Worm (Caenorhabditis elegans) whole organism, early embryonic: ENCODE results near the gene nos-2.

Source experiments
- B0310.2 ChIP-seq: sonication (generic microtip); optimal IDR thresholded peaks from 2 replicates; lab custom pipeline; 2016; ENCODE audit warnings: mild to moderate bottlenecking, missing genetic modification characterization, missing compliant biosample characterization
- F13C5.2 ChIP-seq: sonication (generic microtip); optimal IDR thresholded peaks from 2 replicates; lab custom pipeline; 2017; ENCODE audit warnings: mild to moderate bottlenecking, missing genetic modification characterization, inconsistent platforms, missing compliant biosample characterization
- aly-1 ChIP-seq: sonication (generic microtip); optimal IDR thresholded peaks from 2 replicates; lab custom pipeline; 2016; ENCODE audit warnings: missing genetic modification characterization, missing compliant biosample characterization
- ama-1 ChIP-seq: fragments of 150-350 bp; optimal IDR thresholded peaks from 2 replicates; lab custom pipeline; 2014
- ceh-13 ChIP-seq: fragments of 200-800 bp; sonication (Bioruptor generic); optimal IDR thresholded peaks from 2 replicates; lab custom pipeline; 2018; ENCODE audit warnings: mild to moderate bottlenecking, missing genetic modification characterization, missing compliant biosample characterization
- ceh-36 ChIP-seq: sonication (generic microtip); optimal IDR thresholded peaks from 2 replicates; lab custom pipeline; 2016; ENCODE audit warnings: missing genetic modification characterization, inconsistent platforms, missing compliant biosample characterization
- ets-7 ChIP-seq: sonication (generic microtip); optimal IDR thresholded peaks from 2 replicates; lab custom pipeline; 2016; ENCODE audit warnings: missing genotype, missing genetic modification characterization, missing compliant biosample characterization
- flt-1 ChIP-seq: fragments of 200-800 bp; sonication (Bioruptor generic); IDR thresholded peaks from 2 replicates; pipeline ENCODE4 v1.3.6; 2022; ENCODE audit warnings: missing genetic modification characterization, missing compliant biosample characterization
- hmbx-1 ChIP-seq: sonication (generic microtip); optimal IDR thresholded peaks from 2 replicates; lab custom pipeline; 2016; ENCODE audit warnings: mild to moderate bottlenecking, missing genetic modification characterization, missing compliant biosample characterization
- hmg-4 ChIP-seq: fragments of 200-800 bp; sonication (Bioruptor generic); optimal IDR thresholded peaks from 2 replicates; lab custom pipeline; 2018; ENCODE audit warnings: mild to moderate bottlenecking, missing genetic modification characterization, missing compliant biosample characterization
- hnd-1 ChIP-seq: sonication (generic microtip); optimal IDR thresholded peaks from 2 replicates; lab custom pipeline; 2016; ENCODE audit warnings: missing genetic modification characterization, missing compliant biosample characterization
- pes-1 ChIP-seq: fragments of 200-800 bp; sonication (Bioruptor generic); IDR thresholded peaks from 2 replicates; pipeline ENCODE4 v1.3.6; 2022; ENCODE audit warnings: missing genetic modification reagents, missing genetic modification characterization, missing compliant biosample characterization
- scrt-1 ChIP-seq: fragments of 200-800 bp; sonication (Bioruptor generic); IDR thresholded peaks from 2 replicates; pipeline ENCODE4 v1.3.6; 2022; ENCODE audit warnings: missing genetic modification characterization, missing compliant biosample characterization
- sea-1 ChIP-seq: fragments of 200-800 bp; sonication (Bioruptor generic); conservative IDR thresholded peaks from 2 replicates; pipeline ENCODE4 v1.3.6; 2022; ENCODE audit warnings: missing genetic modification characterization, missing compliant biosample characterization
- tbx-11 ChIP-seq: fragments of 200-800 bp; sonication (Bioruptor generic); IDR thresholded peaks from 2 replicates; pipeline ENCODE4 v1.3.6; 2022; ENCODE audit warnings: missing genetic modification characterization, missing compliant biosample characterization
- tbx-37 ChIP-seq: fragments of 200-800 bp; sonication (Bioruptor generic); conservative IDR thresholded peaks from 2 replicates; pipeline ENCODE4 v1.3.6; 2022; ENCODE audit warnings: missing genetic modification reagents, missing genetic modification characterization, missing compliant biosample characterization
- tra-4 ChIP-seq: sonication (generic microtip); optimal IDR thresholded peaks from 2 replicates; lab custom pipeline; 2017; ENCODE audit warnings: missing genetic modification characterization, missing compliant biosample characterization

The nos-2 gene

DNA sequence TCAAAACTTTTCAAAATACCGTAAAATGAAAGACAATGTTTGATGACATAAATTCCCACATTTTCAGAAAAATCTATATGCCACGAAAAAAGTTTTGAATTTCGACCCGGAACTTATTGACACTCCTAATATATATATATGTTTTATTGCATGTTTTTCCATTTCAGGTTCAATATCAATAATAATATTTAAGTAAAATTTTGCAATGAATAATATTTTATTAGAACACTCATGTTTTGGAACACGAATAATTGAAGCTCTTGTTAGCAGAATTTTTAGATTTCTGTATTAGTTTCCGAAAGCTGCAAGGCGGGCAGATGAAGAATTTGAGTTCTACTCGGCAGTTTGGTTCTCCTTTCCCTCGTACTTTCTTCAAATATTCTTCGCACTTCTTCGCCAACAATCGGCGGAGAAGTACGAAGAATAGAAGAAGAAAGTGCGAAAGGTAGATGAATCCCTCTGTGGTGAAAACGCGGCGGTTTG is 28.0 kb downstream of the nos-2 start, which contains the start of gene T02G5.3:
T02G5.3 (plus strand) TSS at position 51 of the 483 bp plus-strand sequence.
- 0 out of 2 replicates have a peak, but pooled peaks have one; percentile 18 for TF ChIP-seq sea-1 (GFP tag; lab: Robert Waterston, UW)
- TF ChIP-seq ets-7 (tag; lab: Kevin White, UChicago), result no peak
- TF ChIP-seq B0310.2, result peak; percentile 19

- TF ChIP-seq tbx-37 (GFP tag; lab: Robert Waterston, UW) (no peak), ets-7 (tag; lab: Kevin White, UChicago) (no peak), ceh-13 (GFP tag; lab: Kevin White, UChicago) (no peak), hnd-1 (tag; lab: Kevin White, UChicago) (no peak), hmbx-1 (tag; lab: Kevin White, UChicago) (no peak), scrt-1 (GFP tag; lab: Robert Waterston, UW) (no peak), F13C5.2 (tag; lab: Kevin White, UChicago) (no peak), sea-1 (GFP tag; lab: Robert Waterston, UW) (no peak), pes-1 (GFP tag; lab: Robert Waterston, UW) (no peak), ama-1 (no peak), flt-1 (GFP tag; lab: Robert Waterston, UW) (no peak), ceh-36 (no peak), hmg-4 (GFP tag; lab: Kevin White, UChicago) (no peak), B0310.2 (no peak), tra-4 (tag; lab: Kevin White, UChicago) (no peak), tbx-11 (GFP tag; lab: Robert Waterston, UW) (no peak), aly-1 (tag; lab: Kevin White, UChicago) (no peak)
Measured at ce11 chrII:7095970-7096369, 30.6 kb downstream of the nos-2 start.

DNA sequence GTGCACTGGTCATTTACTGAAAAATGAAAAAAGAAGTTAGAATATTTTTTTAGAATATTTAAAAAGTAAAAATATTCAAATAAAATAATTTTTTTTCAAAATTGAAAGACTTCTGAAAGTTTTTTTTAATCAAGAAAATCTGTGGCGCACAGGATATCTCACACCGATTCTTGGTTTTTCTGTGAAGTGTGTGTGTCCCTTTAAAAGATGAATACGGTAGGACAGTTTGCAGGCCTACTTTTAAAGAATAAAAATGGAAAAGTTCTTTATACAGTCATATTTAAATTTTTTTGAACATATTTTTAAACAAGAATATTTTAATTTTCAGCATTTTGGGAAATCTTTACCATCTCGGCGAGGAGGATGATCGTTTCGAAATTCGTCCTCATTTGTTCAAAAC is 33.2 kb downstream of the nos-2 start, which contains the start of gene mct-5:
mct-5 (minus strand) TSS at position 16 of the 400 bp plus-strand sequence.
- TF ChIP-seq ama-1 (no peak), B0310.2 (no peak)

- no peak for TF ChIP-seq B0310.2
Measured at ce11 chrII:7099231-7099630, 33.8 kb downstream of the nos-2 start.

- TF ChIP-seq ets-7 (tag; lab: Kevin White, UChicago) (no peak), B0310.2 (no peak), aly-1 (tag; lab: Kevin White, UChicago) (no peak), tbx-11 (GFP tag; lab: Robert Waterston, UW) (no peak)
Measured at ce11 chrII:7100838-7101237, 35.4 kb downstream of the nos-2 start, which contains the start of gene mmaa-1. mmaa-1 (minus strand) TSS chrII:7101165.

DNA sequence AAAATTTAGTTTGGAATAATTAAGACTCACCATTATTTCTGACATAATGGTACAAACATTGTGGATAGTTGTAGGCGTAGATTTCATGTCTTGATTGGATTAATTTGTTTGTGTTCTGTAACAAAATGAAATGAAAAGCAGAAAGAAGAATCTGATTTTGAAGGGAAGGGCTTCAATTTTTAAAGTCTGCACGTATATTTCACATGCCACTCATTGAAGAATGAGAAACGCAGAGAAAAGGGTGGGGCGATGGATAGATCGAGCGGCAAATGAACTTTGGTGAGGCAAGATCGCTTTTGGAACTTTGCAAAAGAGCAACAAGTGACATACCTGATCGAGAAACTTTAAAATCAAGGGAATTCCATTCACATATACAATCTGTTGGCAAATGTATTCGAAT is 36.9 kb downstream of the nos-2 start:
- TF ChIP-seq ceh-13 (GFP tag; lab: Kevin White, UChicago), result no peak
- no peak for TF ChIP-seq tra-4 (tag; lab: Kevin White, UChicago)
- no peak for TF ChIP-seq pes-1 (GFP tag; lab: Robert Waterston, UW)
- TF ChIP-seq ama-1, result no peak
- no peak for TF ChIP-seq hmg-4 (GFP tag; lab: Kevin White, UChicago)
- no peak for TF ChIP-seq B0310.2
- no peak for TF ChIP-seq tbx-11 (GFP tag; lab: Robert Waterston, UW)
- no peak for TF ChIP-seq flt-1 (GFP tag; lab: Robert Waterston, UW)
- no peak for TF ChIP-seq tbx-37 (GFP tag; lab: Robert Waterston, UW)

- TF ChIP-seq sea-1 (GFP tag; lab: Robert Waterston, UW) (no peak), hnd-1 (tag; lab: Kevin White, UChicago) (no peak), aly-1 (tag; lab: Kevin White, UChicago) (no peak), pes-1 (GFP tag; lab: Robert Waterston, UW) (no peak), hmg-4 (GFP tag; lab: Kevin White, UChicago) (no peak), F13C5.2 (tag; lab: Kevin White, UChicago) (no peak), ets-7 (tag; lab: Kevin White, UChicago) (no peak), ceh-36 (no peak), flt-1 (GFP tag; lab: Robert Waterston, UW) (no peak), ceh-13 (GFP tag; lab: Kevin White, UChicago) (no peak), tbx-37 (GFP tag; lab: Robert Waterston, UW) (no peak), ama-1 (no peak), B0310.2 (no peak), tra-4 (tag; lab: Kevin White, UChicago) (no peak)
Measured at ce11 chrII:7103111-7103510, 37.7 kb downstream of the nos-2 start.

ce11 chrII:7104794-7105613 is 39.6 kb downstream of the nos-2 start, which contains the start of the genes farl-11 and rpl-33:
farl-11 (minus strand) TSS chrII:7105035.
rpl-33 (plus strand) TSS chrII:7105563.
- TF ChIP-seq hnd-1 (tag; lab: Kevin White, UChicago) (no peak), ama-1 (no peak), ets-7 (tag; lab: Kevin White, UChicago) (no peak), hmbx-1 (tag; lab: Kevin White, UChicago) (no peak), F13C5.2 (tag; lab: Kevin White, UChicago) (peak; percentile 51), flt-1 (GFP tag; lab: Robert Waterston, UW) (0 out of 2 replicates have a peak, but pooled peaks have one; percentile 27), tbx-37 (GFP tag; lab: Robert Waterston, UW) (no peak), tra-4 (tag; lab: Kevin White, UChicago) (no peak), B0310.2 (no peak), ceh-36 (no peak)
